Fruit fly (Drosophila melanogaster) whole organism, pupa: ENCODE data around the gene CG45493.

Experiments used
- CG17806 ChIP-seq: fragments of 200-800 bp; sonication (Bioruptor generic); optimal IDR thresholded peaks from 2 replicates; lab custom pipeline; 2018; ENCODE audit warnings: missing biosample characterization, mild to moderate bottlenecking, missing genetic modification characterization, moderate library complexity
- CG32121 ChIP-seq: fragments of 200-800 bp; sonication (Bioruptor generic); IDR thresholded peaks from 2 replicates; pipeline ENCODE4 v1.3.6; 2022; ENCODE audit warnings: missing biosample characterization, missing genetic modification characterization
- CG8301 ChIP-seq: fragments of 200-800 bp; sonication (Bioruptor generic); optimal IDR thresholded peaks from 2 replicates; lab custom pipeline; 2018; ENCODE audit warnings: missing biosample characterization, mild to moderate bottlenecking, missing genetic modification characterization
- EcR ChIP-seq: fragments of 200-800 bp; sonication (Bioruptor generic); optimal IDR thresholded peaks from 3 replicates; lab custom pipeline; 2019; ENCODE audit warnings: missing biosample characterization, missing genetic modification characterization, mild to moderate bottlenecking, moderate library complexity, missing genetic modification reagents
- Pif1B ChIP-seq: fragments of 200-800 bp; sonication (Bioruptor generic); optimal IDR thresholded peaks from 3 replicates; lab custom pipeline; 2016; ENCODE audit warnings: missing biosample characterization, missing genetic modification characterization
- Snoo ChIP-seq: fragments of 200-800 bp; sonication (Bioruptor generic); optimal IDR thresholded peaks from 3 replicates; lab custom pipeline; 2017; ENCODE audit warnings: missing biosample characterization, mild to moderate bottlenecking, missing genetic modification characterization, inconsistent platforms

DNA sequence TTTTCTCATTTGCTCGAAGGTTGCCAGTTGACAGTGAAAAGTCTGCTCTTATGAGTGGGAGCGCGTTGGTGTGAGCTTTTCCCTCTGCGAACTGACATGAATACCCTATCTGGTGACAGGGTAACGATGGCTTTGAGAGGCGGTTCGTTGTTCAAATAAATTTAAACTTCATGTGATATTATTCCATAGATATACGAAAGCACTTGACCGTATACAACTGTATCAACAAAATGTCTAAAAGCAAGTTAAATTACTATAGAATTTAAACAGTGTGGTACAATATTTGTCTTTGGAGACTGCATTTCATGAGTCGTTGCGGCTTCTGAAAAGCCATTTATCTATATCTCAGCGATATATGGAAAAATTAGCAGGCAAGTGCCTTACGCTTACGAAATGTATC, 15.5 kb upstream of the CG45493 start:
- TF ChIP-seq EcR (GFP tag; lab: Kevin White, UChicago) (peak; percentile 32), CG32121 (GFP tag; lab: Robert Waterston, UW) (no peak), Snoo (peak; percentile 18), Pif1B (GFP tag; lab: Kevin White, UChicago) (no peak), CG17806 (peak; percentile 27), CG8301 (tag; lab: Kevin White, UChicago) (no peak)
